Fruit fly (Drosophila melanogaster) whole organism, pupa: ENCODE results near the gene ras.

Source experiments
- CG4496 ChIP-seq: fragments of 200-800 bp; sonication (Bioruptor generic); IDR thresholded peaks from 3 replicates; pipeline ENCODE4 v1.3.6; 2022; ENCODE audit warnings: missing biosample characterization, missing genetic modification characterization
- CG8159 ChIP-seq: fragments of 200-800 bp; sonication (Bioruptor generic); optimal IDR thresholded peaks from 3 replicates; lab custom pipeline; 2018; ENCODE audit warnings: missing biosample characterization, mild to moderate bottlenecking, missing genetic modification characterization, moderate library complexity
- D1 ChIP-seq: fragments of 200-800 bp; sonication (Bioruptor generic); optimal IDR thresholded peaks from 2 replicates; lab custom pipeline; 2018; ENCODE audit warnings: missing biosample characterization, mild to moderate bottlenecking, missing genetic modification characterization, moderate library complexity

- TF ChIP-seq CG4496 (GFP tag; lab: Robert Waterston, UW), result no peak
- TF ChIP-seq CG8159 (tag; lab: Kevin White, UChicago), result no peak
- TF ChIP-seq D1 (tag; lab: Kevin White, UChicago), result no peak
Observed at dm6 chrX:10729921-10730873, 14.1 kb upstream of the ras start.
